Worm (Caenorhabditis elegans) whole organism, young adult: ENCODE measurements around the gene nspc-18.

ENCODE experiments used
- F49E8.2 ChIP-seq: sonication (generic microtip); optimal IDR thresholded peaks from 3 replicates; lab custom pipeline; 2017; ENCODE audit warnings: missing genetic modification characterization, mild to moderate bottlenecking, missing compliant biosample characterization, antibody characterized with exemption, moderate library complexity; ENCODE audit not compliant: insufficient read depth
- T07F8.4 ChIP-seq: sonication (generic microtip); optimal IDR thresholded peaks from 2 replicates; lab custom pipeline; 2016; ENCODE audit warnings: mild to moderate bottlenecking, missing genetic modification characterization, moderate library complexity, missing compliant biosample characterization
- Y56A3A.18 ChIP-seq: fragments of 200-800 bp; sonication (Bioruptor generic); IDR thresholded peaks from 2 replicates; pipeline ENCODE4 v1.3.6; 2022; ENCODE audit warnings: missing genetic modification reagents, missing genetic modification characterization, missing compliant biosample characterization
- ama-1 ChIP-seq, 3 experiments: fragments of 150-350 bp in 1 of 3; sonication (generic microtip) in 2 of 3; optimal IDR thresholded peaks; 2 replicates each; lab custom pipeline; 2014 to 2018; ENCODE audit warnings: missing biosample characterization in 2 of 3, missing genetic modification characterization in 2 of 3, missing genetic modification reagents in 2 of 3
- egrh-3 ChIP-seq: fragments of 200-800 bp; sonication (Bioruptor generic); IDR thresholded peaks from 2 replicates; pipeline ENCODE4 v1.3.6; 2022; ENCODE audit warnings: missing genetic modification reagents, missing genetic modification characterization, missing compliant biosample characterization
- ets-4 ChIP-seq: fragments of 200-800 bp; sonication (Bioruptor generic); optimal IDR thresholded peaks from 2 replicates; lab custom pipeline; 2018; ENCODE audit warnings: mild to moderate bottlenecking, missing genetic modification characterization, missing compliant biosample characterization
- hlh-12 ChIP-seq: sonication (generic microtip); optimal IDR thresholded peaks from 2 replicates; lab custom pipeline; 2016; ENCODE audit warnings: missing genetic modification characterization, missing compliant biosample characterization
- lin-40 ChIP-seq: sonication (generic microtip); optimal IDR thresholded peaks from 2 replicates; lab custom pipeline; 2016; ENCODE audit warnings: missing genetic modification characterization, mild to moderate bottlenecking, missing compliant biosample characterization, missing genotype, missing genetic modification reagents
- mcd-1 ChIP-seq: fragments of 200-800 bp; sonication (Bioruptor generic); IDR thresholded peaks from 2 replicates; pipeline ENCODE4 v1.3.6; 2022; ENCODE audit warnings: missing genetic modification reagents, missing genetic modification characterization, missing compliant biosample characterization
- pbrm-1 ChIP-seq: fragments of 200-800 bp; sonication (Bioruptor generic); IDR thresholded peaks from 2 replicates; pipeline ENCODE4 v1.3.6; 2022; ENCODE audit warnings: missing genetic modification reagents, missing genetic modification characterization, missing compliant biosample characterization
- pha-4 ChIP-seq: fragments of 150-350 bp; sonication (generic microtip); optimal IDR thresholded peaks from 2 replicates; lab custom pipeline; 2014; ENCODE audit warnings: missing biosample characterization, missing genetic modification reagents, missing genetic modification characterization
- rec-8 ChIP-seq, 2 experiments: sonication (generic microtip); optimal IDR thresholded peaks; 2 replicates each; lab custom pipeline; 2016; ENCODE audit warnings: mild to moderate bottlenecking in 2 of 2, missing genetic modification characterization in 2 of 2, missing genetic modification reagents in 2 of 2, missing genotype in 2 of 2, missing biosample characterization in 1 of 2, missing compliant biosample characterization in 1 of 2, moderate library complexity in 1 of 2
- snpc-4 ChIP-seq, 5 experiments: fragments of 150-350 bp in 1 of 5; sonication (generic microtip) in 4 of 5; optimal IDR thresholded peaks; 2 replicates each; lab custom pipeline; 2014 to 2018; ENCODE audit warnings: missing genetic modification characterization in 5 of 5, missing biosample characterization in 3 of 5, antibody characterized with exemption in 2 of 5, mild to moderate bottlenecking in 2 of 5, missing compliant biosample characterization in 2 of 5, missing genotype in 2 of 5, moderate library complexity in 2 of 5, missing genetic modification reagents in 1 of 5

ce11 chrX:14539468-14539867, 12.0 kb upstream of the nspc-18 start:
- no peak for TF ChIP-seq rec-8 (tag; optimal IDR thresholded peaks at IDR 0.05; lab: Kevin White, UChicago)
- peak; percentile 10 for TF ChIP-seq ets-4 (GFP tag; lab: Kevin White, UChicago)
- TF ChIP-seq Y56A3A.18 (GFP tag; lab: Robert Waterston, UW) = no peak
- TF ChIP-seq pha-4 (tag; lab: Kevin White, UChicago) = peak; percentile 27
- TF ChIP-seq ama-1 (optimal IDR thresholded peaks at IDR 0.05; lab: Kevin White, UChicago) = no peak
- no peak for TF ChIP-seq ama-1 (GFP tag; optimal IDR thresholded peaks at IDR 0.05; lab: Kevin White, UChicago)
- no peak for TF ChIP-seq hlh-12
- TF ChIP-seq mcd-1 (GFP tag; lab: Robert Waterston, UW) = no peak
- no peak for TF ChIP-seq egrh-3 (GFP tag; lab: Robert Waterston, UW)
- TF ChIP-seq T07F8.4 (tag; lab: Kevin White, UChicago) = no peak
- TF ChIP-seq lin-40 (tag; lab: Kevin White, UChicago) = no peak
- no peak for TF ChIP-seq snpc-4 (GFP tag; optimal IDR thresholded peaks at IDR 0.05; lab: Kevin White, UChicago)
- peak in 1 of 4 experiments; percentile 31 for TF ChIP-seq snpc-4 (tag; optimal IDR thresholded peaks at IDR 0.05; lab: Kevin White, UChicago)
- no peak for TF ChIP-seq pbrm-1 (GFP tag; lab: Robert Waterston, UW)
- TF ChIP-seq F49E8.2 = no peak
